Worm (Caenorhabditis elegans): Measurements from ENCODE around the gene C53D6.10.

DNA sequence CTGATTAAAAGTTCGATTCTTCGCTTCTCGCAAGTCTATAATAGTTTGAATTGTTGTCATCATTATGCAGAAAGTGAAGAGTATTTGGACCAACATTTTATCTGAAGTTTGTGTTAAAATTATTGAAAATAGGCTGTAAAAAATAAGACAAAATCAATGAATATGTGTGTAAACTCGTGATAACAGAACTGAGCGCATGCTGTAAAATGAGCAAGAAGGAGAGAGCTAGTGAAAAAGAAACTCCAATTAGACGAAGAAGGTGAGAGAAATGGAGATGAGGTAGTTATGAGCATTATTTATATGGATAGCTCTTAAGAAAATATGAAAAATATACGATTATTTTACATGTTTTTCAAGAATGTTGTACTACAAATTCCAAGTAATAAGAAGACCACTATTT lies 13.4 kb downstream of the C53D6.10 start, which contains the start of gene C53D6.4:
- TF ChIP-seq hnd-1 (tag; optimal IDR thresholded peaks at IDR 0.05) (no peak), ama-1 (optimal IDR thresholded peaks at IDR 0.05) (no peak), tra-4 (tag; optimal IDR thresholded peaks at IDR 0.05) (no peak), flt-1 (GFP tag; IDR thresholded peaks at IDR 0.05) (no peak), sea-1 (GFP tag; conservative IDR thresholded peaks at IDR 0.05) (no peak), F13C5.2 (tag; optimal IDR thresholded peaks at IDR 0.05) (no peak), hmbx-1 (tag; optimal IDR thresholded peaks at IDR 0.05) (no peak)
